Worm (Caenorhabditis elegans): ENCODE measurements around the gene Y53F4B.19.

Y53F4B.19 gene

ce11 chrII:15089086-15089895 lies 12.6 kb downstream of the Y53F4B.19 start (continued):
- TF ChIP-seq ceh-45 (GFP tag; IDR thresholded peaks at IDR 0.05) (no peak), ahr-1 (tag; optimal IDR thresholded peaks at IDR 0.05) (no peak), madf-2 (tag; optimal IDR thresholded peaks at IDR 0.05) (no peak), fkh-6 (tag; optimal IDR thresholded peaks at IDR 0.05) (peak; percentile 56), elt-4 (tag; optimal IDR thresholded peaks at IDR 0.05) (no peak), ets-4 (tag; optimal IDR thresholded peaks at IDR 0.05) (peak; percentile 86), C38D4.7 (GFP tag; optimal IDR thresholded peaks at IDR 0.05) (no peak), lim-6 (tag; optimal IDR thresholded peaks at IDR 0.05) (peak; percentile 53), fax-1 (tag; optimal IDR thresholded peaks at IDR 0.05) (peak; percentile 34), hlh-15 (tag; optimal IDR thresholded peaks at IDR 0.05) (no peak), Y22D7AL.16 (tag; optimal IDR thresholded peaks at IDR 0.05) (no peak), ceh-14 (tag; optimal IDR thresholded peaks at IDR 0.05) (peak; percentile 10), unc-42 (tag; optimal IDR thresholded peaks at IDR 0.05) (peak; percentile 52), syd-9 (tag; optimal IDR thresholded peaks at IDR 0.05) (no peak), ceh-6 (GFP tag; optimal IDR thresholded peaks at IDR 0.05) (no peak), ceh-24 (tag; optimal IDR thresholded peaks at IDR 0.05) (no peak), ztf-16 (tag; optimal IDR thresholded peaks at IDR 0.05) (no peak), ceh-31 (tag; optimal IDR thresholded peaks at IDR 0.05) (peak; percentile 91), elt-2 (tag; optimal IDR thresholded peaks at IDR 0.05) (peak; percentile 57), ceh-2 (tag; optimal IDR thresholded peaks at IDR 0.05) (peak; percentile 85), T23F11.4 (GFP tag; optimal IDR thresholded peaks at IDR 0.05) (no peak), nfya-1 (tag; optimal IDR thresholded peaks at IDR 0.05) (no peak), eyg-1 (tag; optimal IDR thresholded peaks at IDR 0.05) (no peak), che-1 (tag; optimal IDR thresholded peaks at IDR 0.05) (no peak), ceh-9 (tag; optimal IDR thresholded peaks at IDR 0.05) (no peak), hlh-6 (tag; optimal IDR thresholded peaks at IDR 0.05) (no peak), F13H6.1 (tag; optimal IDR thresholded peaks at IDR 0.05) (no peak)

ce11 chrII:15089896-15090230 lies 13.1 kb downstream of the Y53F4B.19 start, which contains the start of gene Y53F4B.21:
Gene Y53F4B.21 (plus strand): TSS chrII:15090180.
- TF ChIP-seq ceh-6 (GFP tag; optimal IDR thresholded peaks at IDR 0.05) (no peak), lin-11 (tag; optimal IDR thresholded peaks at IDR 0.05) (no peak), hlh-15 (tag; optimal IDR thresholded peaks at IDR 0.05) (no peak), odd-2 (tag; optimal IDR thresholded peaks at IDR 0.05) (no peak), ttx-3 (tag; optimal IDR thresholded peaks at IDR 0.05) (no peak), pax-1 (tag; optimal IDR thresholded peaks at IDR 0.05) (no peak)

ce11 chrII:15107184-15107583 lies 30.4 kb downstream of the Y53F4B.19 start:
- TF ChIP-seq gmeb-2 (tag; optimal IDR thresholded peaks at IDR 0.05) (no peak), syd-9 (tag; optimal IDR thresholded peaks at IDR 0.05) (no peak), dve-1 (tag; optimal IDR thresholded peaks at IDR 0.05) (no peak), npax-4 (tag; optimal IDR thresholded peaks at IDR 0.05) (no peak), hlh-15 (tag; optimal IDR thresholded peaks at IDR 0.05) (no peak), K02D7.2 (tag; optimal IDR thresholded peaks at IDR 0.05) (no peak), ztf-16 (tag; optimal IDR thresholded peaks at IDR 0.05) (no peak), fkh-6 (tag; optimal IDR thresholded peaks at IDR 0.05) (no peak)

- TF ChIP-seq hlh-15 (tag; optimal IDR thresholded peaks at IDR 0.05) (no peak), hlh-30 (tag; optimal IDR thresholded peaks at IDR 0.05; ENCODE audit: insufficient read depth) (no peak), ref-2 (tag; optimal IDR thresholded peaks at IDR 0.05) (no peak), odd-2 (tag; optimal IDR thresholded peaks at IDR 0.05) (no peak), unc-42 (tag; optimal IDR thresholded peaks at IDR 0.05) (no peak), tbx-7 (tag; optimal IDR thresholded peaks at IDR 0.05) (no peak), nhr-232 (tag; optimal IDR thresholded peaks at IDR 0.05) (no peak), npax-4 (tag; optimal IDR thresholded peaks at IDR 0.05) (no peak), ttx-3 (tag; optimal IDR thresholded peaks at IDR 0.05) (no peak), pqm-1 (tag; optimal IDR thresholded peaks at IDR 0.05) (no peak), ztf-16 (tag; optimal IDR thresholded peaks at IDR 0.05) (no peak), ahr-1 (tag; optimal IDR thresholded peaks at IDR 0.05) (no peak), sox-4 (tag; optimal IDR thresholded peaks at IDR 0.05) (no peak), pros-1 (tag; optimal IDR thresholded peaks at IDR 0.05) (no peak), ceh-2 (tag; optimal IDR thresholded peaks at IDR 0.05) (no peak), F13H6.1 (tag; optimal IDR thresholded peaks at IDR 0.05) (no peak)
These were observed 33.1 kb downstream of the Y53F4B.19 start, which contains the start of gene Y53F4B.39 for ce11 chrII:15109844-15110243. Gene Y53F4B.39 (plus strand): TSS chrII:15110144.

Data from whole organism, late embryonic.